Worm (Caenorhabditis elegans) whole organism, L1 larva: ENCODE data around the gene F53C3.3.
A peak's percentile ranks its signal among the peaks of the same experiment; 100 is the strongest.

Experiments
- F16B12.6 ChIP-seq: fragments of 150-350 bp; optimal IDR thresholded peaks from 2 replicates; lab custom pipeline; 2014; ENCODE audit warnings: missing biosample characterization, missing genetic modification characterization
- Y116A8C.19 ChIP-seq: sonication (generic microtip); optimal IDR thresholded peaks from 2 replicates; lab custom pipeline; 2016; ENCODE audit warnings: missing compliant biosample characterization, missing genetic modification characterization, borderline replicate concordance
- aha-1 ChIP-seq: fragments of 150-350 bp; optimal IDR thresholded peaks from 2 replicates; lab custom pipeline; 2014; ENCODE audit warnings: missing biosample characterization, missing genetic modification characterization
- alr-1 ChIP-seq: fragments of 200-800 bp; sonication (Bioruptor generic); optimal IDR thresholded peaks from 2 replicates; lab custom pipeline; 2018; ENCODE audit warnings: borderline replicate concordance, mild to moderate bottlenecking, missing genetic modification characterization, missing compliant biosample characterization
- aly-2 ChIP-seq: fragments of 150-350 bp; optimal IDR thresholded peaks from 2 replicates; lab custom pipeline; 2014; ENCODE audit warnings: missing biosample characterization, missing genetic modification characterization
- blmp-1 ChIP-seq: fragments of 150-350 bp; optimal IDR thresholded peaks from 2 replicates; lab custom pipeline; 2014; ENCODE audit warnings: missing biosample characterization, missing genetic modification characterization
- ceh-63 ChIP-seq: fragments of 200-800 bp; sonication (Bioruptor generic); optimal IDR thresholded peaks from 2 replicates; lab custom pipeline; 2018; ENCODE audit warnings: mild to moderate bottlenecking, missing genetic modification characterization, missing compliant biosample characterization
- ceh-90 ChIP-seq: sonication (generic microtip); optimal IDR thresholded peaks from 2 replicates; lab custom pipeline; 2016; ENCODE audit warnings: missing genetic modification characterization, missing compliant biosample characterization
- efl-1 ChIP-seq, 4 experiments: fragments of 150-350 bp; optimal IDR thresholded peaks in 3 of 4; peaks in 1 of 4; 1 replicate in 1 of 4; 2 replicates in 3 of 4; lab custom pipeline; 2014; ENCODE audit warnings: missing biosample characterization in 2 of 4, missing genetic modification characterization in 2 of 4, missing genetic modification reagents in 2 of 4
- efl-3 ChIP-seq: fragments of 200-800 bp; sonication (Bioruptor generic); optimal IDR thresholded peaks from 2 replicates; lab custom pipeline; 2018; ENCODE audit warnings: mild to moderate bottlenecking, missing genetic modification characterization, missing compliant biosample characterization
- elt-2 ChIP-seq: sonication (generic microtip); optimal IDR thresholded peaks from 2 replicates; lab custom pipeline; 2016; ENCODE audit warnings: missing genetic modification characterization, mild to moderate bottlenecking, inconsistent platforms, missing compliant biosample characterization, missing genetic modification reagents
- elt-3 ChIP-seq, 6 experiments: fragments of 150-350 bp in 1 of 6; sonication (generic microtip); optimal IDR thresholded peaks; 2 replicates each; lab custom pipeline; 2017 to 2018; ENCODE audit warnings: missing biosample characterization in 6 of 6, missing genetic modification characterization in 6 of 6, inconsistent platforms in 1 of 6
- ets-5 ChIP-seq: fragments of 200-800 bp; sonication (Bioruptor generic); IDR thresholded peaks from 2 replicates; pipeline ENCODE4 v1.3.6; 2022; ENCODE audit warnings: missing genetic modification characterization, missing compliant biosample characterization
- fkh-4 ChIP-seq: sonication (generic microtip); optimal IDR thresholded peaks from 2 replicates; lab custom pipeline; 2016; ENCODE audit warnings: missing compliant biosample characterization, missing genetic modification characterization, borderline replicate concordance
- fkh-8 ChIP-seq: sonication (generic microtip); optimal IDR thresholded peaks from 2 replicates; lab custom pipeline; 2016; ENCODE audit warnings: mild to moderate bottlenecking, missing genetic modification characterization, missing compliant biosample characterization
- hlh-4 ChIP-seq: sonication (generic microtip); optimal IDR thresholded peaks from 2 replicates; lab custom pipeline; 2016; ENCODE audit warnings: mild to moderate bottlenecking, missing genetic modification characterization, missing compliant biosample characterization
- hpl-2 ChIP-seq: fragments of 150-350 bp; optimal IDR thresholded peaks from 2 replicates; lab custom pipeline; 2014; ENCODE audit warnings: missing biosample characterization, missing genetic modification reagents, missing genetic modification characterization
- isw-1 ChIP-seq: fragments of 200-800 bp; sonication (Bioruptor generic); IDR thresholded peaks from 2 replicates; pipeline ENCODE4 v1.3.6; 2022; ENCODE audit warnings: missing genetic modification characterization, missing compliant biosample characterization
- lin-13 ChIP-seq: fragments of 150-350 bp; optimal IDR thresholded peaks from 2 replicates; lab custom pipeline; 2014; ENCODE audit warnings: missing biosample characterization, missing genetic modification reagents, missing genetic modification characterization
- lin-14 ChIP-seq: fragments of 200-800 bp; sonication (Bioruptor generic); optimal IDR thresholded peaks from 2 replicates; lab custom pipeline; 2018; ENCODE audit warnings: mild to moderate bottlenecking, missing genetic modification characterization, moderate library complexity, missing compliant biosample characterization
- lin-15B ChIP-seq: fragments of 150-350 bp; sonication (generic microtip); optimal IDR thresholded peaks from 3 replicates; lab custom pipeline; 2014; ENCODE audit warnings: missing biosample characterization, missing genetic modification characterization
- lsy-2 ChIP-seq, 2 experiments: fragments of 150-350 bp; optimal IDR thresholded peaks; 2 replicates each; lab custom pipeline; 2014; ENCODE audit warnings: missing biosample characterization in 2 of 2, missing genetic modification characterization in 2 of 2
- mef-2 ChIP-seq: fragments of 150-350 bp; optimal IDR thresholded peaks from 2 replicates; lab custom pipeline; 2014; ENCODE audit warnings: missing biosample characterization, missing genetic modification characterization
- mep-1 ChIP-seq: fragments of 150-350 bp; optimal IDR thresholded peaks from 2 replicates; lab custom pipeline; 2014; ENCODE audit warnings: missing biosample characterization, missing genetic modification characterization
- nhr-11 ChIP-seq: fragments of 150-350 bp; optimal IDR thresholded peaks from 2 replicates; lab custom pipeline; 2014; ENCODE audit warnings: missing biosample characterization, missing genetic modification characterization
- nhr-12 ChIP-seq: sonication (generic microtip); optimal IDR thresholded peaks from 2 replicates; lab custom pipeline; 2017; ENCODE audit warnings: missing biosample characterization, missing genetic modification characterization
- nhr-237 ChIP-seq: fragments of 150-350 bp; optimal IDR thresholded peaks from 2 replicates; lab custom pipeline; 2014; ENCODE audit warnings: missing biosample characterization, missing genetic modification characterization
- nhr-47 ChIP-seq: sonication (generic microtip); optimal IDR thresholded peaks from 2 replicates; lab custom pipeline; 2016; ENCODE audit warnings: mild to moderate bottlenecking, missing genetic modification characterization, moderate library complexity, missing compliant biosample characterization
- nhr-71 ChIP-seq: sonication (generic microtip); optimal IDR thresholded peaks from 2 replicates; lab custom pipeline; 2016; ENCODE audit warnings: mild to moderate bottlenecking, missing genetic modification characterization, moderate library complexity, missing compliant biosample characterization
- nhr-77 ChIP-seq: fragments of 150-350 bp; optimal IDR thresholded peaks from 2 replicates; lab custom pipeline; 2014; ENCODE audit warnings: missing biosample characterization, missing genetic modification characterization
- nhr-85 ChIP-seq: sonication (generic microtip); peaks from one replicate; lab custom pipeline; 2016; ENCODE audit warnings: missing genetic modification characterization, inconsistent platforms, missing compliant biosample characterization
- pqm-1 ChIP-seq: sonication (generic microtip); optimal IDR thresholded peaks from 3 replicates; lab custom pipeline; 2017; ENCODE audit warnings: missing biosample characterization, missing genetic modification characterization
- rnt-1 ChIP-seq: sonication (generic microtip); optimal IDR thresholded peaks from 2 replicates; lab custom pipeline; 2016; ENCODE audit warnings: mild to moderate bottlenecking, missing genetic modification characterization, moderate library complexity, missing compliant biosample characterization
- skn-1 ChIP-seq: fragments of 150-350 bp; optimal IDR thresholded peaks from 2 replicates; lab custom pipeline; 2014; ENCODE audit warnings: missing biosample characterization, missing genetic modification characterization
- sox-4 ChIP-seq: sonication (generic microtip); optimal IDR thresholded peaks from 2 replicates; lab custom pipeline; 2016; ENCODE audit warnings: missing genetic modification characterization, missing compliant biosample characterization
- sptf-1 ChIP-seq: fragments of 150-350 bp; optimal IDR thresholded peaks from 2 replicates; lab custom pipeline; 2014; ENCODE audit warnings: missing biosample characterization, missing genetic modification characterization
- swsn-7 ChIP-seq: sonication (generic microtip); optimal IDR thresholded peaks from 2 replicates; lab custom pipeline; 2016; ENCODE audit warnings: missing genetic modification characterization, missing compliant biosample characterization
- tlp-1 ChIP-seq: fragments of 150-350 bp; optimal IDR thresholded peaks from 2 replicates; lab custom pipeline; 2014; ENCODE audit warnings: missing biosample characterization, missing genetic modification characterization
- unc-130 ChIP-seq: fragments of 150-350 bp; optimal IDR thresholded peaks from 2 replicates; lab custom pipeline; 2017; ENCODE audit warnings: missing biosample characterization, missing genetic modification characterization, inconsistent platforms
- unc-30 ChIP-seq: sonication (generic microtip); optimal IDR thresholded peaks from 2 replicates; lab custom pipeline; 2017; ENCODE audit warnings: missing biosample characterization, missing genetic modification characterization
- unc-86 ChIP-seq: sonication (generic microtip); optimal IDR thresholded peaks from 2 replicates; lab custom pipeline; 2016; ENCODE audit warnings: missing genetic modification characterization, missing compliant biosample characterization
- unc-98 ChIP-seq: fragments of 200-800 bp; sonication (Bioruptor generic); IDR thresholded peaks from 2 replicates; pipeline ENCODE4 v1.3.6; 2022; ENCODE audit warnings: missing genetic modification characterization, missing compliant biosample characterization
- vab-15 ChIP-seq: sonication (generic microtip); optimal IDR thresholded peaks from 2 replicates; lab custom pipeline; 2017; ENCODE audit warnings: missing genotype, mild to moderate bottlenecking, missing genetic modification characterization, missing compliant biosample characterization
- xbp-1 ChIP-seq: sonication (generic microtip); optimal IDR thresholded peaks from 2 replicates; lab custom pipeline; 2016; ENCODE audit warnings: missing genetic modification characterization, missing compliant biosample characterization
- zip-4 ChIP-seq: fragments of 200-800 bp; sonication (Bioruptor generic); optimal IDR thresholded peaks from 2 replicates; lab custom pipeline; 2018; ENCODE audit warnings: mild to moderate bottlenecking, missing genetic modification characterization, moderate library complexity, missing compliant biosample characterization
- ztf-11 ChIP-seq, 2 experiments: sonication (generic microtip); optimal IDR thresholded peaks; 2 replicates each; lab custom pipeline; 2016 to 2017; ENCODE audit warnings: missing genetic modification characterization in 2 of 2, missing biosample characterization in 1 of 2, missing compliant biosample characterization in 1 of 2
- ztf-4 ChIP-seq: fragments of 150-350 bp; optimal IDR thresholded peaks from 2 replicates; lab custom pipeline; 2014; ENCODE audit warnings: missing biosample characterization, missing genetic modification characterization

Gene F53C3.3

ce11 chrII:3951354-3951753 is 48.7 kb downstream of the F53C3.3 start (continued):
- TF ChIP-seq ceh-90 (tag; lab: Kevin White, UChicago) (no peak), nhr-77 (tag; lab: Kevin White, UChicago) (peak; percentile 6), nhr-71 (tag; lab: Kevin White, UChicago) (peak; percentile 39), lin-14 (GFP tag; lab: Kevin White, UChicago) (peak; percentile 85), lsy-2 (tag; optimal IDR thresholded peaks at IDR 0.05; lab: Kevin White, UChicago) (peak in 1 of 2 experiments; percentile 47), nhr-85 (peak; percentile 88), hlh-4 (no peak)

- TF ChIP-seq elt-3 (tag; optimal IDR thresholded peaks at IDR 0.05; lab: Kevin White, UChicago) (peak in 1 of 6 experiments; percentile 13), zip-4 (GFP tag; lab: Kevin White, UChicago) (no peak)
- TF ChIP-seq, all 84 proteins: peak for 1
Observed at ce11 chrII:3952368-3952767, 49.7 kb downstream of the F53C3.3 start.

ce11 chrII:3952967-3953366 is 50.3 kb downstream of the F53C3.3 start:
- TF ChIP-seq hlh-4 (no peak), aly-2 (tag; lab: Kevin White, UChicago) (no peak), skn-1 (tag; lab: Kevin White, UChicago) (no peak), nhr-11 (tag; lab: Kevin White, UChicago) (no peak), rnt-1 (tag; lab: Kevin White, UChicago) (no peak), vab-15 (tag; lab: Kevin White, UChicago) (no peak), swsn-7 (no peak), fkh-4 (tag; lab: Kevin White, UChicago) (no peak), isw-1 (GFP tag; lab: Robert Waterston, UW) (no peak), ztf-11 (tag; optimal IDR thresholded peaks at IDR 0.05; lab: Kevin White, UChicago) (no peak), mef-2 (tag; lab: Kevin White, UChicago) (no peak), nhr-71 (tag; lab: Kevin White, UChicago) (peak; percentile 10), nhr-237 (tag; lab: Kevin White, UChicago) (no peak), elt-2 (tag; lab: Kevin White, UChicago) (peak; percentile 19), pqm-1 (tag; lab: Kevin White, UChicago) (no peak), xbp-1 (tag; lab: Kevin White, UChicago) (no peak), ceh-63 (no peak), Y116A8C.19 (no peak), efl-1 (optimal IDR thresholded peaks at IDR 0.05; lab: Kevin White, UChicago) (no peak), efl-1 (GFP tag; optimal IDR thresholded peaks at IDR 0.05 in 1 of 2; lab: Kevin White, UChicago) (no peak), lin-15B (tag; lab: Kevin White, UChicago) (no peak), nhr-85 (peak; percentile 66), unc-86 (tag; lab: Kevin White, UChicago) (no peak), blmp-1 (no peak), nhr-12 (tag; lab: Kevin White, UChicago) (no peak), tlp-1 (no peak), lsy-2 (tag; optimal IDR thresholded peaks at IDR 0.05; lab: Kevin White, UChicago) (peak in 1 of 2 experiments; percentile 6), ceh-90 (tag; lab: Kevin White, UChicago) (no peak)
- TF ChIP-seq, all 84 proteins: peak for 4

ce11 chrII:3954018-3954417 is 51.4 kb downstream of the F53C3.3 start:
- TF ChIP-seq hpl-2 (no peak), lin-14 (GFP tag; lab: Kevin White, UChicago) (peak; percentile 19), aha-1 (tag; lab: Kevin White, UChicago) (no peak), F16B12.6 (tag; lab: Kevin White, UChicago) (no peak), unc-30 (tag; lab: Kevin White, UChicago) (no peak), nhr-47 (tag; lab: Kevin White, UChicago) (no peak), unc-98 (GFP tag; lab: Robert Waterston, UW) (no peak), efl-1 (optimal IDR thresholded peaks at IDR 0.05; lab: Kevin White, UChicago) (no peak), efl-1 (GFP tag; optimal IDR thresholded peaks at IDR 0.05 in 1 of 2; lab: Kevin White, UChicago) (peak in 1 of 2 experiments; percentile 66), mep-1 (tag; lab: Kevin White, UChicago) (no peak), fkh-4 (tag; lab: Kevin White, UChicago) (no peak), zip-4 (GFP tag; lab: Kevin White, UChicago) (no peak), ets-5 (no peak), elt-3 (tag; optimal IDR thresholded peaks at IDR 0.05; lab: Kevin White, UChicago) (peak in 1 of 6 experiments; percentile 7), fkh-8 (tag; lab: Kevin White, UChicago) (no peak), ztf-4 (tag; lab: Kevin White, UChicago) (no peak), unc-130 (tag; lab: Kevin White, UChicago) (no peak), alr-1 (tag; lab: Kevin White, UChicago) (no peak), lin-13 (GFP tag; lab: Kevin White, UChicago) (no peak), xbp-1 (tag; lab: Kevin White, UChicago) (no peak), mef-2 (tag; lab: Kevin White, UChicago) (no peak), sox-4 (no peak), vab-15 (tag; lab: Kevin White, UChicago) (no peak), sptf-1 (tag; lab: Kevin White, UChicago) (no peak), efl-3 (no peak), Y116A8C.19 (no peak)
